Worm (Caenorhabditis elegans) whole organism, late embryonic: ENCODE results near the gene F14D7.18.

Source experiments
- dmd-4 ChIP-seq: sonication (generic microtip); optimal IDR thresholded peaks from 2 replicates; lab custom pipeline; 2016; ENCODE audit warnings: borderline replicate concordance, missing genetic modification characterization, missing compliant biosample characterization
- lin-11 ChIP-seq: fragments of 200-800 bp; sonication (Bioruptor generic); optimal IDR thresholded peaks from 2 replicates; lab custom pipeline; 2018; ENCODE audit warnings: mild to moderate bottlenecking, missing genetic modification characterization, missing compliant biosample characterization
- nhr-232 ChIP-seq: sonication (generic microtip); optimal IDR thresholded peaks from 2 replicates; lab custom pipeline; 2016; ENCODE audit warnings: missing genetic modification characterization, missing compliant biosample characterization
- pax-1 ChIP-seq: fragments of 150-350 bp; optimal IDR thresholded peaks from 2 replicates; lab custom pipeline; 2014; ENCODE audit warnings: missing biosample characterization, missing genetic modification characterization

ce11 chrV:14324502-14325467 is 34.2 kb upstream of the F14D7.18 start, which contains the start of the genes F47B8.4 and F47B8.18:
- TF ChIP-seq pax-1 (no peak), lin-11 (tag; lab: Kevin White, UChicago) (no peak), dmd-4 (tag; lab: Kevin White, UChicago) (no peak), nhr-232 (tag; lab: Kevin White, UChicago) (no peak)
